Worm (Caenorhabditis elegans): Measurements from ENCODE around the gene msh-5.

DNA sequence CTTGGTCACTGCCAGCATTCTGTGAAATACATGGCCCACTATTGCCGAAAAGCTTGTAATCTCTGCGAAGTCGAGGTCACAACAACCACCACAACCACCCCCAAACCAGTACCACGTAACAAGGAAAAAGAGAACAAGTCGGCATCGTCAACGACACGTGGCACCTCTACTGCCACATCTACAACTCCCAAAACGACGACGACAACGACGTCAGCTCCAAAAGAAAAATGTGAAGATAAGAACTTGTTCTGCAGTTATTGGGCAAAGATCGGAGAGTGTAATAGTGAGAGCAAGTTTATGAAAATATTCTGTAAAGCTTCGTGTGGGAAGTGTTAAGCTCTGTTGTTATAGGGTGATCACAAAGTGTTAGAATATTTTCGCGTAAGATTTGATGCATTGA, 18.3 kb downstream of the msh-5 start:
- no peak for TF ChIP-seq ceh-28 (tag; optimal IDR thresholded peaks at IDR 0.05)
- TF ChIP-seq nhr-23 (tag; optimal IDR thresholded peaks at IDR 0.05), result no peak
- TF ChIP-seq nfya-1 (tag; optimal IDR thresholded peaks at IDR 0.05; ENCODE audit: insufficient read depth), result no peak
- TF ChIP-seq zag-1 (tag; optimal IDR thresholded peaks at IDR 0.05), result no peak
- TF ChIP-seq tbx-2 (tag; optimal IDR thresholded peaks at IDR 0.05), result no peak
- TF ChIP-seq nhr-77 (tag; optimal IDR thresholded peaks at IDR 0.05), result no peak
- no peak for TF ChIP-seq unc-62 (GFP tag; optimal IDR thresholded peaks at IDR 0.05)
- no peak for TF ChIP-seq egl-5 (tag; optimal IDR thresholded peaks at IDR 0.05)

Measured in whole organism, L3 larva.